Fruit fly (Drosophila melanogaster) whole organism, prepupa: ENCODE data around the gene CG33107.

Experiments used
- Blimp-1 ChIP-seq: fragments of 200-800 bp; sonication (Bioruptor generic); optimal IDR thresholded peaks from 3 replicates; lab custom pipeline; 2017; ENCODE audit warnings: missing biosample characterization, missing genetic modification characterization, mild to moderate bottlenecking, moderate library complexity, missing genetic modification reagents
- CG10669 ChIP-seq: fragments of 200-800 bp; sonication (Bioruptor generic); optimal IDR thresholded peaks from 3 replicates; lab custom pipeline; 2018; ENCODE audit warnings: missing biosample characterization, mild to moderate bottlenecking, missing genetic modification characterization, moderate library complexity
- CG11294 ChIP-seq: fragments of 200-800 bp; sonication (Bioruptor generic); IDR thresholded peaks from 2 replicates; pipeline ENCODE4 v1.3.6; 2022; ENCODE audit warnings: missing biosample characterization, missing genetic modification characterization
- CG11902 ChIP-seq: fragments of 200-800 bp; sonication (Bioruptor generic); optimal IDR thresholded peaks from 3 replicates; lab custom pipeline; 2016; ENCODE audit warnings: missing biosample characterization, missing genetic modification characterization
- CG1621 ChIP-seq: fragments of 200-800 bp; sonication (Bioruptor generic); optimal IDR thresholded peaks from 3 replicates; lab custom pipeline; 2018; ENCODE audit warnings: missing biosample characterization, mild to moderate bottlenecking, missing genetic modification characterization
- CG3032 ChIP-seq: fragments of 200-800 bp; optimal IDR thresholded peaks from 2 replicates; lab custom pipeline; 2019; ENCODE audit warnings: missing biosample characterization, mild to moderate bottlenecking, missing genetic modification characterization, moderate library complexity
- CG32006 ChIP-seq: fragments of 200-800 bp; sonication (Bioruptor generic); optimal IDR thresholded peaks from 3 replicates; lab custom pipeline; 2017; ENCODE audit warnings: missing biosample characterization, mild to moderate bottlenecking, missing genetic modification characterization
- CG34406 ChIP-seq: fragments of 200-800 bp; sonication (Bioruptor generic); optimal IDR thresholded peaks from 3 replicates; lab custom pipeline; 2016; ENCODE audit warnings: missing biosample characterization, missing genetic modification characterization
- CG3919 ChIP-seq: fragments of 200-800 bp; sonication (Bioruptor generic); optimal IDR thresholded peaks from 3 replicates; lab custom pipeline; 2016; ENCODE audit warnings: missing biosample characterization, missing genetic modification characterization
- CG4318 ChIP-seq: fragments of 200-800 bp; sonication (Bioruptor generic); optimal IDR thresholded peaks from 3 replicates; lab custom pipeline; 2017; ENCODE audit warnings: missing biosample characterization, mild to moderate bottlenecking, missing genetic modification characterization
- CG6163 ChIP-seq: fragments of 200-800 bp; sonication (Bioruptor generic); IDR thresholded peaks from 3 replicates; pipeline ENCODE4 v1.3.6; 2022; ENCODE audit warnings: missing biosample characterization, missing genetic modification characterization
- CG6276 ChIP-seq: fragments of 200-800 bp; sonication (Bioruptor generic); optimal IDR thresholded peaks from 2 replicates; lab custom pipeline; 2017; ENCODE audit warnings: missing biosample characterization, mild to moderate bottlenecking, missing genetic modification characterization
- CG6792 ChIP-seq: fragments of 200-800 bp; sonication (Bioruptor generic); optimal IDR thresholded peaks from 3 replicates; lab custom pipeline; 2016; ENCODE audit warnings: missing biosample characterization, missing genetic modification characterization
- CG6808 ChIP-seq: fragments of 200-800 bp; sonication (Bioruptor generic); optimal IDR thresholded peaks from 3 replicates; lab custom pipeline; 2017; ENCODE audit warnings: missing biosample characterization, missing genetic modification characterization, mild to moderate bottlenecking, moderate library complexity, missing genetic modification reagents
- CG6854 ChIP-seq: fragments of 200-800 bp; sonication (Bioruptor generic); optimal IDR thresholded peaks from 2 replicates; lab custom pipeline; 2017; ENCODE audit warnings: missing biosample characterization, mild to moderate bottlenecking, missing genetic modification characterization
- CG7368 ChIP-seq: fragments of 200-800 bp; sonication (Bioruptor generic); optimal IDR thresholded peaks from 3 replicates; lab custom pipeline; 2016; ENCODE audit warnings: missing biosample characterization, missing genetic modification characterization
- CG8119 ChIP-seq: fragments of 200-800 bp; sonication (Bioruptor generic); IDR thresholded peaks from 3 replicates; pipeline ENCODE4 v1.3.6; 2022; ENCODE audit warnings: missing biosample characterization, missing genetic modification characterization
- CG8319 ChIP-seq: fragments of 200-800 bp; sonication (Bioruptor generic); optimal IDR thresholded peaks from 3 replicates; lab custom pipeline; 2016; ENCODE audit warnings: missing biosample characterization, missing genetic modification characterization
- CG8632 ChIP-seq: fragments of 200-800 bp; sonication (Bioruptor generic); optimal IDR thresholded peaks from 3 replicates; lab custom pipeline; 2016; ENCODE audit warnings: missing biosample characterization, missing genetic modification characterization
- CG9139 ChIP-seq: fragments of 200-800 bp; sonication (Bioruptor generic); optimal IDR thresholded peaks from 3 replicates; lab custom pipeline; 2017; ENCODE audit warnings: missing biosample characterization, mild to moderate bottlenecking, missing genetic modification characterization
- Eip75B ChIP-seq: fragments of 200-800 bp; sonication (Bioruptor generic); optimal IDR thresholded peaks from 3 replicates; lab custom pipeline; 2016; ENCODE audit warnings: missing biosample characterization, missing genetic modification characterization
- Eip78C ChIP-seq: fragments of 200-800 bp; sonication (Bioruptor generic); peaks from one replicate; lab custom pipeline; 2016; ENCODE audit warnings: missing biosample characterization, missing genetic modification characterization
- Eip93F ChIP-seq: fragments of 200-800 bp; sonication (Bioruptor generic); optimal IDR thresholded peaks from 2 replicates; lab custom pipeline; 2016; ENCODE audit warnings: missing biosample characterization, mild to moderate bottlenecking, missing genetic modification characterization
- Ets21C ChIP-seq: fragments of 200-800 bp; sonication (Bioruptor generic); optimal IDR thresholded peaks from 3 replicates; lab custom pipeline; 2016; ENCODE audit warnings: missing biosample characterization, missing genetic modification characterization
- Ets96B ChIP-seq: fragments of 200-800 bp; optimal IDR thresholded peaks from 2 replicates; lab custom pipeline; 2019; ENCODE audit warnings: missing biosample characterization, mild to moderate bottlenecking, missing genetic modification characterization, moderate library complexity
- Gug ChIP-seq: fragments of 200-800 bp; sonication (Bioruptor generic); IDR thresholded peaks from 2 replicates; pipeline ENCODE4 v1.3.6; 2022; ENCODE audit warnings: missing biosample characterization, missing genetic modification characterization
- Hr38 ChIP-seq: sonication (Bioruptor generic); optimal IDR thresholded peaks from 2 replicates; lab custom pipeline; 2016; ENCODE audit warnings: missing biosample characterization, missing genetic modification characterization
- Hr39 ChIP-seq: fragments of 200-800 bp; sonication (Bioruptor generic); optimal IDR thresholded peaks from 2 replicates; lab custom pipeline; 2016; ENCODE audit warnings: missing biosample characterization, missing genetic modification characterization
- Hr4 ChIP-seq: fragments of 200-800 bp; sonication (Bioruptor generic); optimal IDR thresholded peaks from 3 replicates; lab custom pipeline; 2016; ENCODE audit warnings: missing biosample characterization, missing genetic modification characterization
- Lpt ChIP-seq: fragments of 200-800 bp; sonication (Bioruptor generic); optimal IDR thresholded peaks from 3 replicates; lab custom pipeline; 2016; ENCODE audit warnings: missing biosample characterization, missing genetic modification characterization
- Met ChIP-seq: fragments of 200-800 bp; sonication (Bioruptor generic); optimal IDR thresholded peaks from 3 replicates; lab custom pipeline; 2016; ENCODE audit warnings: missing biosample characterization, missing genetic modification characterization
- OdsH ChIP-seq: fragments of 200-800 bp; sonication (Bioruptor generic); optimal IDR thresholded peaks from 3 replicates; lab custom pipeline; 2016; ENCODE audit warnings: missing biosample characterization, missing genetic modification characterization
- Smox ChIP-seq: fragments of 200-800 bp; sonication (Bioruptor generic); optimal IDR thresholded peaks from 3 replicates; lab custom pipeline; 2016; ENCODE audit warnings: missing biosample characterization, missing genetic modification characterization
- Sox102F ChIP-seq: fragments of 200-800 bp; sonication (Bioruptor generic); optimal IDR thresholded peaks from 2 replicates; lab custom pipeline; 2016; ENCODE audit warnings: missing biosample characterization, mild to moderate bottlenecking, missing genetic modification characterization
- Sox15 ChIP-seq: fragments of 200-800 bp; sonication (Bioruptor generic); optimal IDR thresholded peaks from 3 replicates; lab custom pipeline; 2016; ENCODE audit warnings: missing biosample characterization, missing genetic modification characterization
- achi ChIP-seq: fragments of 200-800 bp; sonication (Bioruptor generic); optimal IDR thresholded peaks from 3 replicates; lab custom pipeline; 2016; ENCODE audit warnings: missing biosample characterization, missing genetic modification characterization
- cyc ChIP-seq: fragments of 200-800 bp; sonication (Bioruptor generic); optimal IDR thresholded peaks from 3 replicates; lab custom pipeline; 2016; ENCODE audit warnings: missing biosample characterization, missing genetic modification characterization
- dac ChIP-seq: fragments of 200-800 bp; sonication (Bioruptor generic); optimal IDR thresholded peaks from 2 replicates; lab custom pipeline; 2017; ENCODE audit warnings: missing biosample characterization, mild to moderate bottlenecking, missing genetic modification characterization
- dsx ChIP-seq: fragments of 200-800 bp; optimal IDR thresholded peaks from 3 replicates; lab custom pipeline; 2019; ENCODE audit warnings: missing biosample characterization, mild to moderate bottlenecking, missing genetic modification characterization, moderate library complexity; ENCODE audit not compliant: poor library complexity, severe bottlenecking
- esn ChIP-seq: fragments of 200-800 bp; sonication (Bioruptor generic); optimal IDR thresholded peaks from 2 replicates; lab custom pipeline; 2016; ENCODE audit warnings: missing biosample characterization, mild to moderate bottlenecking, missing genetic modification characterization, moderate library complexity
- fd59A ChIP-seq: fragments of 200-800 bp; sonication (Bioruptor generic); optimal IDR thresholded peaks from 2 replicates; lab custom pipeline; 2017; ENCODE audit warnings: missing biosample characterization, mild to moderate bottlenecking, missing genetic modification characterization, missing genetic modification reagents
- fd85E ChIP-seq: fragments of 200-800 bp; sonication (Bioruptor generic); optimal IDR thresholded peaks from 3 replicates; lab custom pipeline; 2016; ENCODE audit warnings: missing biosample characterization, missing genetic modification characterization
- fkh ChIP-seq: fragments of 200-800 bp; sonication (Bioruptor generic); optimal IDR thresholded peaks from 3 replicates; lab custom pipeline; 2017; ENCODE audit warnings: missing biosample characterization, mild to moderate bottlenecking, missing genetic modification characterization, moderate library complexity
- lz ChIP-seq: fragments of 200-800 bp; sonication (Bioruptor generic); optimal IDR thresholded peaks from 3 replicates; lab custom pipeline; 2016; ENCODE audit warnings: missing biosample characterization, missing genetic modification characterization
- net ChIP-seq: fragments of 200-800 bp; sonication (Bioruptor generic); optimal IDR thresholded peaks from 3 replicates; lab custom pipeline; 2016; ENCODE audit warnings: missing biosample characterization, missing genetic modification characterization
- salr ChIP-seq, 2 experiments: fragments of 200-800 bp; sonication (Bioruptor generic); optimal IDR thresholded peaks; 3 replicates each; lab custom pipeline; 2016 to 2018; ENCODE audit warnings: missing biosample characterization in 2 of 2, missing genetic modification characterization in 2 of 2, mild to moderate bottlenecking in 1 of 2
- spab ChIP-seq: fragments of 200-800 bp; sonication (Bioruptor generic); optimal IDR thresholded peaks from 2 replicates; lab custom pipeline; 2017; ENCODE audit warnings: missing biosample characterization, mild to moderate bottlenecking, missing genetic modification characterization, missing genetic modification reagents
- ss ChIP-seq, 2 experiments: fragments of 200-800 bp; sonication (Bioruptor generic); optimal IDR thresholded peaks; 2 replicates in 1 of 2; 3 replicates in 1 of 2; lab custom pipeline; 2017 to 2018; ENCODE audit warnings: mild to moderate bottlenecking in 2 of 2, missing biosample characterization in 2 of 2, missing genetic modification characterization in 2 of 2, moderate library complexity in 1 of 2
- topi ChIP-seq: fragments of 200-800 bp; sonication (Bioruptor generic); optimal IDR thresholded peaks from 3 replicates; lab custom pipeline; 2016; ENCODE audit warnings: missing biosample characterization, missing genetic modification characterization
- vri ChIP-seq: fragments of 200-800 bp; sonication (Bioruptor generic); optimal IDR thresholded peaks from 3 replicates; lab custom pipeline; 2016; ENCODE audit warnings: missing biosample characterization, mild to moderate bottlenecking, missing genetic modification characterization

CG33107 gene

dm6 chr3R:22625514-22626333 lies 41.2 kb upstream of the CG33107 start:
- TF ChIP-seq Sox15 (GFP tag; lab: Kevin White, UChicago) = peak; percentile 31
- no peak for TF ChIP-seq Gug
- TF ChIP-seq topi = peak; percentile 66
- TF ChIP-seq spab (GFP tag; lab: Kevin White, UChicago) = peak; percentile 41
- no peak for TF ChIP-seq CG3032
- TF ChIP-seq fkh (GFP tag; lab: Kevin White, UChicago) = peak; percentile 76
- peak; percentile 61 for TF ChIP-seq Hr39
- TF ChIP-seq Eip78C (GFP tag; lab: Kevin White, UChicago) = peak; percentile 82
- no peak for TF ChIP-seq fd59A (GFP tag; lab: Kevin White, UChicago)
- TF ChIP-seq CG11294 (GFP tag; lab: Robert Waterston, UW) = no peak
- peak; percentile 34 for TF ChIP-seq lz (GFP tag; lab: Kevin White, UChicago)
- TF ChIP-seq CG10669 = peak; percentile 68
- peak; percentile 34 for TF ChIP-seq Ets21C
- TF ChIP-seq CG8632 (GFP tag; lab: Kevin White, UChicago) = peak; percentile 53
- peak; percentile 16 for TF ChIP-seq CG34406 (GFP tag; lab: Kevin White, UChicago)
- peak; percentile 49 for TF ChIP-seq Eip93F (GFP tag; lab: Kevin White, UChicago)
- peak; percentile 35 for TF ChIP-seq Ets96B (tag; lab: Kevin White, UChicago)
- TF ChIP-seq CG8319 (GFP tag; lab: Kevin White, UChicago) = no peak
- TF ChIP-seq OdsH (GFP tag; lab: Kevin White, UChicago) = peak; percentile 56
- no peak for TF ChIP-seq Hr38 (GFP tag; lab: Kevin White, UChicago)
- TF ChIP-seq CG1621 (tag; lab: Kevin White, UChicago) = no peak
- TF ChIP-seq CG11902 (GFP tag; lab: Kevin White, UChicago) = peak; percentile 52
- no peak for TF ChIP-seq Lpt (GFP tag; lab: Kevin White, UChicago)
- TF ChIP-seq CG9139 (GFP tag; lab: Kevin White, UChicago) = no peak
- TF ChIP-seq Smox (GFP tag; lab: Kevin White, UChicago) = peak; percentile 70
- peak; percentile 67 for TF ChIP-seq cyc
- no peak for TF ChIP-seq fd85E (GFP tag; lab: Kevin White, UChicago)
- peak; percentile 53 for TF ChIP-seq CG32006 (GFP tag; lab: Kevin White, UChicago)
- TF ChIP-seq CG8119 (GFP tag; lab: Robert Waterston, UW) = peak; percentile 42; the same call in 1 of the 3 replicates
- peak; percentile 81 for TF ChIP-seq esn
- TF ChIP-seq Eip75B (GFP tag; lab: Kevin White, UChicago) = peak; percentile 11
- TF ChIP-seq CG6854 (GFP tag; lab: Kevin White, UChicago) = no peak
- TF ChIP-seq salr (GFP tag; optimal IDR thresholded peaks at IDR 0.05; lab: Kevin White, UChicago) = no peak
- peak; percentile 42 for TF ChIP-seq achi (GFP tag; lab: Kevin White, UChicago)
- TF ChIP-seq CG4318 (GFP tag; lab: Kevin White, UChicago) = no peak
- peak; percentile 56 for TF ChIP-seq Sox102F (GFP tag; lab: Kevin White, UChicago)
- TF ChIP-seq CG7368 = no peak
- TF ChIP-seq CG3919 (GFP tag; lab: Kevin White, UChicago) = peak; percentile 16
- peak; percentile 44 for TF ChIP-seq Blimp-1
- TF ChIP-seq CG6163 = no peak
- TF ChIP-seq net (GFP tag; lab: Kevin White, UChicago) = peak; percentile 33
- TF ChIP-seq CG6808 (GFP tag; lab: Kevin White, UChicago) = peak; percentile 47
- peak; percentile 54 for TF ChIP-seq Hr4 (GFP tag; lab: Kevin White, UChicago)
- no peak for TF ChIP-seq ss (GFP tag; optimal IDR thresholded peaks at IDR 0.05; lab: Kevin White, UChicago)
- peak; percentile 35 for TF ChIP-seq dsx (GFP tag; lab: Kevin White, UChicago)
- TF ChIP-seq dac = no peak
- peak; percentile 55 for TF ChIP-seq CG6792
- peak; percentile 14 for TF ChIP-seq CG6276 (GFP tag; lab: Kevin White, UChicago)
- peak; percentile 56 for TF ChIP-seq Met
- no peak for TF ChIP-seq vri
